Worm (Caenorhabditis elegans): ENCODE data around the gene ttbk-8.2.

ce11 chrIV:5607343-5607742 is 24.4 kb upstream of the ttbk-8.2 start:
- TF ChIP-seq flt-1 (GFP tag; IDR thresholded peaks at IDR 0.05) (no peak), T22C8.4 (GFP tag; IDR thresholded peaks at IDR 0.05) (no peak), med-1 (GFP tag; optimal IDR thresholded peaks at IDR 0.05; ENCODE audit: insufficient read depth) (no peak)

Measured in whole organism, midembryonic.